Worm (Caenorhabditis elegans) whole organism, early embryonic: ENCODE data around the gene srx-26.

ENCODE experiments used
- F13C5.2 ChIP-seq: sonication (generic microtip); optimal IDR thresholded peaks from 2 replicates; lab custom pipeline; 2017; ENCODE audit warnings: mild to moderate bottlenecking, missing genetic modification characterization, inconsistent platforms, missing compliant biosample characterization
- ama-1 ChIP-seq: fragments of 150-350 bp; optimal IDR thresholded peaks from 2 replicates; lab custom pipeline; 2014

ce11 chrV:2801955-2802354 lies 49.0 kb upstream of the srx-26 start:
- TF ChIP-seq F13C5.2 (tag; lab: Kevin White, UChicago): no peak
- no peak for TF ChIP-seq ama-1 (lab: Kevin White, UChicago)
